Fruit fly (Drosophila melanogaster): Measurements from ENCODE around the gene Pi3K68D.

- TF ChIP-seq psq (optimal IDR thresholded peaks at IDR 0.05): no peak
- TF ChIP-seq usp (GFP tag; optimal IDR thresholded peaks at IDR 0.05): no peak
- TF ChIP-seq pan (optimal IDR thresholded peaks at IDR 0.05): no peak
Observed at dm6 chr3L:11836575-11837077, 46.8 kb upstream of the Pi3K68D start, which contains the start of gene CG43064.

Data from whole organism.